Fruit fly (Drosophila melanogaster) whole organism, embryonic: ENCODE results near the gene gry.

Experiments
- Awh ChIP-seq: fragments of 200-800 bp; sonication (Bioruptor generic); IDR thresholded peaks from 2 replicates; pipeline ENCODE4, ENCODE4 v1.3.6; 2022; ENCODE audit warnings: missing biosample characterization, missing genetic modification characterization
- Bdp1 ChIP-seq: fragments of 200-800 bp; sonication (Bioruptor generic); optimal IDR thresholded peaks from 3 replicates; lab custom pipeline; 2016; ENCODE audit warnings: missing biosample characterization, missing genetic modification characterization
- CG10147 ChIP-seq: fragments of 200-800 bp; sonication (Bioruptor generic); optimal IDR thresholded peaks from 2 replicates; lab custom pipeline; 2019; ENCODE audit warnings: missing biosample characterization, mild to moderate bottlenecking, missing genetic modification characterization, moderate library complexity
- CG10209 ChIP-seq: fragments of 200-800 bp; sonication (Bioruptor generic); optimal IDR thresholded peaks from 3 replicates; lab custom pipeline; 2017; ENCODE audit warnings: missing biosample characterization, mild to moderate bottlenecking, missing genetic modification characterization, missing genetic modification reagents
- CG11696 ChIP-seq: fragments of 200-800 bp; sonication (Bioruptor generic); IDR thresholded peaks from 2 replicates; pipeline ENCODE4 v1.3.6; 2022; ENCODE audit warnings: missing biosample characterization, missing genetic modification characterization
- CG12744 ChIP-seq: fragments of 200-800 bp; sonication (Bioruptor generic); optimal IDR thresholded peaks from 2 replicates; lab custom pipeline; 2016; ENCODE audit warnings: missing biosample characterization, missing genetic modification characterization
- CG15011 ChIP-seq: fragments of 200-800 bp; sonication (Bioruptor generic); optimal IDR thresholded peaks from 3 replicates; lab custom pipeline; 2018; ENCODE audit warnings: missing biosample characterization, mild to moderate bottlenecking, missing genetic modification characterization
- CG15514 ChIP-seq: fragments of 200-800 bp; sonication (Bioruptor generic); optimal IDR thresholded peaks from 3 replicates; lab custom pipeline; 2017; ENCODE audit warnings: missing biosample characterization, missing genetic modification characterization, mild to moderate bottlenecking, moderate library complexity, missing genetic modification reagents
- CG17328 ChIP-seq: fragments of 200-800 bp; sonication (Bioruptor generic); IDR thresholded peaks from 2 replicates; pipeline ENCODE4 v1.3.6; 2022; ENCODE audit warnings: missing biosample characterization, missing genetic modification characterization
- CG2202 ChIP-seq: fragments of 200-800 bp; sonication (Bioruptor generic); optimal IDR thresholded peaks from 2 replicates; lab custom pipeline; 2018; ENCODE audit warnings: missing biosample characterization, mild to moderate bottlenecking, missing genetic modification characterization
- CG3726 ChIP-seq: fragments of 200-800 bp; sonication (Bioruptor generic); IDR thresholded peaks from 3 replicates; pipeline ENCODE4, ENCODE4 v1.3.6; 2022; ENCODE audit warnings: missing biosample characterization, missing genetic modification characterization
- CG4854 ChIP-seq: fragments of 200-800 bp; sonication (Bioruptor generic); optimal IDR thresholded peaks from 2 replicates; lab custom pipeline; 2016; ENCODE audit warnings: missing biosample characterization, missing genetic modification characterization, inconsistent platforms
- CG7786 ChIP-seq: fragments of 200-800 bp; sonication (Bioruptor generic); optimal IDR thresholded peaks from 2 replicates; lab custom pipeline; 2016; ENCODE audit warnings: missing biosample characterization, missing genetic modification characterization
- CG9609 ChIP-seq: fragments of 200-800 bp; sonication (Bioruptor generic); optimal IDR thresholded peaks from 3 replicates; lab custom pipeline; 2016; ENCODE audit warnings: missing biosample characterization, missing genetic modification characterization
- CrebB ChIP-seq: fragments of 200-800 bp; sonication (Bioruptor generic); optimal IDR thresholded peaks from 3 replicates; lab custom pipeline; 2018; ENCODE audit warnings: missing biosample characterization, mild to moderate bottlenecking, missing genetic modification characterization
- Dip2 ChIP-seq: fragments of 200-800 bp; sonication (Bioruptor generic); IDR thresholded peaks from 2 replicates; pipeline ENCODE4 v1.3.6; 2022; ENCODE audit warnings: missing biosample characterization, missing genetic modification characterization
- E2f1 ChIP-seq: fragments of 200-800 bp; sonication (Bioruptor generic); IDR thresholded peaks from 2 replicates; pipeline ENCODE4 v1.3.6; 2022; ENCODE audit warnings: missing biosample characterization, missing genetic modification characterization
- Eip74EF ChIP-seq, 2 experiments: fragments of 200-800 bp in 1 of 2; fragments of >200 bp in 1 of 2; sonication (Bioruptor generic) in 1 of 2; optimal IDR thresholded peaks; 2 replicates each; lab custom pipeline; 2017 to 2019; ENCODE audit warnings: missing biosample characterization in 2 of 2, missing genetic modification characterization in 2 of 2, mild to moderate bottlenecking in 1 of 2, moderate library complexity in 1 of 2
- HLH54F ChIP-seq: fragments of 200-800 bp; sonication (Bioruptor generic); optimal IDR thresholded peaks from 3 replicates; lab custom pipeline; 2016; ENCODE audit warnings: missing biosample characterization, missing genetic modification characterization
- HLHmδ ChIP-seq: fragments of 200-800 bp; sonication (Bioruptor generic); optimal IDR thresholded peaks from 2 replicates; lab custom pipeline; 2018; ENCODE audit warnings: missing biosample characterization, mild to moderate bottlenecking, missing genetic modification characterization, moderate library complexity
- Hr39 ChIP-seq: fragments of >200 bp; optimal IDR thresholded peaks from 2 replicates; lab custom pipeline; 2017
- Hr78 ChIP-seq, 2 experiments: fragments of 200-800 bp in 1 of 2; fragments of >200 bp in 1 of 2; sonication (Bioruptor generic) in 1 of 2; optimal IDR thresholded peaks; 2 replicates each; lab custom pipeline; 2017 to 2019; ENCODE audit warnings: missing biosample characterization in 2 of 2, missing genetic modification characterization in 2 of 2, mild to moderate bottlenecking in 1 of 2, moderate library complexity in 1 of 2
- MESR4 ChIP-seq: fragments of 200-800 bp; sonication (Bioruptor generic); optimal IDR thresholded peaks from 2 replicates; lab custom pipeline; 2018; ENCODE audit warnings: missing biosample characterization, mild to moderate bottlenecking, missing genetic modification characterization, moderate library complexity
- NK7.1 ChIP-seq: fragments of 200-800 bp; sonication (Bioruptor generic); optimal IDR thresholded peaks from 3 replicates; lab custom pipeline; 2016; ENCODE audit warnings: missing biosample characterization, missing genetic modification characterization
- Oli ChIP-seq: fragments of 200-800 bp; sonication (Bioruptor generic); optimal IDR thresholded peaks from 2 replicates; lab custom pipeline; 2018; ENCODE audit warnings: missing biosample characterization, mild to moderate bottlenecking, missing genetic modification characterization, moderate library complexity
- PHDP ChIP-seq: fragments of 200-800 bp; sonication (Bioruptor generic); optimal IDR thresholded peaks from 3 replicates; lab custom pipeline; 2018; ENCODE audit warnings: missing biosample characterization, mild to moderate bottlenecking, missing genetic modification characterization, moderate library complexity
- Pdp1 ChIP-seq, 2 experiments: fragments of 200-800 bp; sonication (Bioruptor generic); optimal IDR thresholded peaks; 3 replicates each; lab custom pipeline; 2016; ENCODE audit warnings: missing biosample characterization in 2 of 2, missing genetic modification characterization in 2 of 2, mild to moderate bottlenecking in 1 of 2, moderate library complexity in 1 of 2
- Ptx1 ChIP-seq: fragments of 200-800 bp; sonication (Bioruptor generic); IDR thresholded peaks from 2 replicates; pipeline ENCODE4 v1.3.6; 2022; ENCODE audit warnings: missing biosample characterization, missing genetic modification characterization
- Rfx ChIP-seq: fragments of 200-800 bp; sonication (Bioruptor generic); IDR thresholded peaks from 2 replicates; pipeline ENCODE4 v1.3.6; 2022; ENCODE audit warnings: missing biosample characterization, missing genetic modification characterization
- YL-1 ChIP-seq: fragments of 200-800 bp; sonication (Bioruptor generic); optimal IDR thresholded peaks from 3 replicates; lab custom pipeline; 2017; ENCODE audit warnings: missing biosample characterization, mild to moderate bottlenecking, missing genetic modification characterization
- ase ChIP-seq: fragments of 200-800 bp; sonication (Bioruptor generic); IDR thresholded peaks from 3 replicates; pipeline ENCODE4 v1.3.6; 2022; ENCODE audit warnings: missing biosample characterization, missing genetic modification characterization
- az2 ChIP-seq: fragments of 200-800 bp; sonication (Bioruptor generic); optimal IDR thresholded peaks from 3 replicates; lab custom pipeline; 2016; ENCODE audit warnings: missing biosample characterization, missing genetic modification characterization
- dm ChIP-seq: fragments of 200-800 bp; sonication (Bioruptor generic); optimal IDR thresholded peaks from 3 replicates; lab custom pipeline; 2016; ENCODE audit warnings: missing biosample characterization, missing genetic modification characterization
- dmrt11E ChIP-seq: fragments of 200-800 bp; sonication (Bioruptor generic); optimal IDR thresholded peaks from 3 replicates; lab custom pipeline; 2018; ENCODE audit warnings: missing biosample characterization, mild to moderate bottlenecking, missing genetic modification characterization, moderate library complexity
- grn ChIP-seq: fragments of 200-800 bp; sonication (Bioruptor generic); optimal IDR thresholded peaks from 3 replicates; lab custom pipeline; 2017; ENCODE audit warnings: missing biosample characterization, missing genetic modification characterization
- hth ChIP-seq: fragments of >200 bp; optimal IDR thresholded peaks from 2 replicates; lab custom pipeline; 2017; ENCODE audit warnings: inconsistent platforms
- jumu ChIP-seq: fragments of 200-800 bp; sonication (Bioruptor generic); optimal IDR thresholded peaks from 3 replicates; lab custom pipeline; 2016; ENCODE audit warnings: missing biosample characterization, missing genetic modification characterization
- kay ChIP-seq: fragments of 200-800 bp; sonication (Bioruptor generic); optimal IDR thresholded peaks from 2 replicates; lab custom pipeline; 2016; ENCODE audit warnings: missing biosample characterization, missing genetic modification characterization
- klu ChIP-seq: fragments of 200-800 bp; sonication (Bioruptor generic); IDR thresholded peaks from 2 replicates; pipeline ENCODE4 v1.3.6; 2022; ENCODE audit warnings: missing biosample characterization, missing genetic modification characterization
- lola ChIP-seq, 3 experiments: fragments of >200 bp in 2 of 3; fragments of 200-800 bp in 1 of 3; sonication (Bioruptor generic) in 1 of 3; optimal IDR thresholded peaks; 2 replicates each; lab custom pipeline; 2017 to 2019; ENCODE audit warnings: missing biosample characterization in 3 of 3, missing genetic modification characterization in 3 of 3, mild to moderate bottlenecking in 1 of 3, moderate library complexity in 1 of 3
- nmo ChIP-seq: fragments of 200-800 bp; sonication (Bioruptor generic); optimal IDR thresholded peaks from 2 replicates; lab custom pipeline; 2018; ENCODE audit warnings: missing biosample characterization, mild to moderate bottlenecking, missing genetic modification characterization, moderate library complexity
- oc ChIP-seq: fragments of 200-800 bp; sonication (Bioruptor generic); optimal IDR thresholded peaks from 2 replicates; lab custom pipeline; 2018; ENCODE audit warnings: missing biosample characterization, mild to moderate bottlenecking, missing genetic modification characterization, moderate library complexity
- ranshi ChIP-seq: fragments of 200-800 bp; sonication (Bioruptor generic); IDR thresholded peaks from 2 replicates; pipeline ENCODE4 v1.3.6; 2022; ENCODE audit warnings: missing biosample characterization, missing genetic modification characterization
- rib ChIP-seq: fragments of 200-800 bp; sonication (Bioruptor generic); IDR thresholded peaks from 2 replicates; pipeline ENCODE4 v1.3.6; 2022; ENCODE audit warnings: missing biosample characterization, missing genetic modification characterization
- sim ChIP-seq: fragments of 200-800 bp; sonication (Bioruptor generic); IDR thresholded peaks from 2 replicates; pipeline ENCODE4 v1.3.6; 2022; ENCODE audit warnings: missing biosample characterization, missing genetic modification characterization
- slou ChIP-seq: fragments of 200-800 bp; sonication (Bioruptor generic); optimal IDR thresholded peaks from 3 replicates; lab custom pipeline; 2016; ENCODE audit warnings: missing biosample characterization, missing genetic modification characterization
- sug ChIP-seq: fragments of 200-800 bp; optimal IDR thresholded peaks from 2 replicates; lab custom pipeline; 2019; ENCODE audit warnings: missing biosample characterization, mild to moderate bottlenecking, missing genetic modification characterization, moderate library complexity
- trh ChIP-seq: fragments of 200-800 bp; sonication (Bioruptor generic); optimal IDR thresholded peaks from 2 replicates; lab custom pipeline; 2016; ENCODE audit warnings: missing biosample characterization, missing genetic modification characterization
- ttk ChIP-seq: fragments of 200-800 bp; sonication (Bioruptor generic); IDR thresholded peaks from 2 replicates; pipeline ENCODE4 v2.1.2; 2022; ENCODE audit warnings: missing biosample characterization, missing genetic modification characterization

The gry gene

dm6 chr3L:3222643-3223389 lies 23.9 kb downstream of the gry start, which contains the start of the genes RpL28 and eIF1:
TSS of gene RpL28 (minus strand) at chr3L:3222960.
TSS of gene eIF1 (plus strand) at chr3L:3223341.
- TF ChIP-seq Hr78 (GFP tag; optimal IDR thresholded peaks at IDR 0.05; lab: Kevin White, UChicago): peak in 1 of 2 experiments; percentile 43
- TF ChIP-seq jumu (GFP tag; lab: Kevin White, UChicago): peak; percentile 84
- TF ChIP-seq hth (lab: Kevin White, UChicago): no peak
- TF ChIP-seq Awh (GFP tag; lab: Robert Waterston, UW): peak; percentile 86
- TF ChIP-seq kay: peak; percentile 61
- 0 out of 2 replicates have a peak, but pooled peaks have one; percentile 28 for TF ChIP-seq rib
- peak; percentile 84 for TF ChIP-seq CG7786 (GFP tag; lab: Kevin White, UChicago)
- peak; percentile 90 for TF ChIP-seq nmo (GFP tag; lab: Kevin White, UChicago)
- peak in 1 of 2 experiments; percentile 44 for TF ChIP-seq Eip74EF (GFP tag; optimal IDR thresholded peaks at IDR 0.05; lab: Kevin White, UChicago)
- peak; percentile 83; the same call in 2 of the 3 replicates for TF ChIP-seq CG3726 (GFP tag; lab: Robert Waterston, UW)
- peak; percentile 99 for TF ChIP-seq HLHmδ (GFP tag; lab: Kevin White, UChicago)
- peak; percentile 70 for TF ChIP-seq E2f1 (GFP tag; lab: Robert Waterston, UW)
- peak; percentile 93 for TF ChIP-seq CG15011
- peak; percentile 91 for TF ChIP-seq slou (GFP tag; lab: Kevin White, UChicago)
- peak; percentile 85 for TF ChIP-seq CG2202 (tag; lab: Kevin White, UChicago)
- peak in 1 of 3 experiments; percentile 79 for TF ChIP-seq lola (GFP tag; optimal IDR thresholded peaks at IDR 0.05; lab: Kevin White, UChicago)
- TF ChIP-seq YL-1 (GFP tag; lab: Kevin White, UChicago): peak; percentile 98
- peak; percentile 88 for TF ChIP-seq az2 (GFP tag; lab: Kevin White, UChicago)
- TF ChIP-seq sim (GFP tag; lab: Robert Waterston, UW): peak; percentile 85
- no peak for TF ChIP-seq Hr39 (lab: Kevin White, UChicago)
- TF ChIP-seq Ptx1 (GFP tag; lab: Robert Waterston, UW): peak; percentile 86
- peak; percentile 95 for TF ChIP-seq CG10209 (GFP tag; lab: Kevin White, UChicago)
- peak; percentile 98 for TF ChIP-seq MESR4 (GFP tag; lab: Kevin White, UChicago)
- peak; percentile 92 for TF ChIP-seq CG15514 (GFP tag; lab: Kevin White, UChicago)
- peak; percentile 81 for TF ChIP-seq CG12744 (GFP tag; lab: Kevin White, UChicago)
- peak; percentile 87 for TF ChIP-seq ase
- TF ChIP-seq Oli (tag; lab: Kevin White, UChicago): peak; percentile 13
- peak; percentile 94 for TF ChIP-seq trh (GFP tag; lab: Kevin White, UChicago)
- peak; percentile 83 for TF ChIP-seq grn
- TF ChIP-seq CG17328 (GFP tag; lab: Robert Waterston, UW): peak; percentile 91
- TF ChIP-seq NK7.1 (GFP tag; lab: Kevin White, UChicago): peak; percentile 84
- TF ChIP-seq CG11696 (GFP tag; lab: Robert Waterston, UW): peak; percentile 62
- TF ChIP-seq dmrt11E (tag; lab: Kevin White, UChicago): peak; percentile 87
- TF ChIP-seq CrebB: peak; percentile 90
- TF ChIP-seq PHDP (tag; lab: Kevin White, UChicago): peak; percentile 84
- peak; percentile 88 for TF ChIP-seq sug (tag; lab: Kevin White, UChicago)
- TF ChIP-seq Dip2 (GFP tag; lab: Robert Waterston, UW): no peak
- TF ChIP-seq Rfx (GFP tag; lab: Robert Waterston, UW): peak; percentile 94
- TF ChIP-seq CG10147 (GFP tag; lab: Kevin White, UChicago): peak; percentile 65
- peak; percentile 81 for TF ChIP-seq klu (GFP tag; lab: Robert Waterston, UW)
- TF ChIP-seq Bdp1 (GFP tag; lab: Kevin White, UChicago): peak; percentile 87
- no peak for TF ChIP-seq oc (tag; lab: Kevin White, UChicago)
- TF ChIP-seq CG4854 (GFP tag; lab: Kevin White, UChicago): peak; percentile 85
- TF ChIP-seq CG9609: peak; percentile 89
- peak; percentile 78 to 88 for TF ChIP-seq Pdp1 (GFP tag; optimal IDR thresholded peaks at IDR 0.05; lab: Kevin White, UChicago)
- peak; percentile 96 for TF ChIP-seq dm (GFP tag; lab: Kevin White, UChicago)
- TF ChIP-seq HLH54F (GFP tag; lab: Kevin White, UChicago): peak; percentile 92
- peak; percentile 77 for TF ChIP-seq ttk (GFP tag; lab: Robert Waterston, UW)
- peak; percentile 87 for TF ChIP-seq ranshi
